Worm (Caenorhabditis elegans) whole organism, L3 larva: ENCODE results near the gene clec-196.
A peak's percentile ranks its signal among the peaks of the same experiment; 100 is the strongest.

Source experiments
- R02D3.7 ChIP-seq: fragments of 150-350 bp; optimal IDR thresholded peaks from 2 replicates; lab custom pipeline; 2014; ENCODE audit warnings: missing biosample characterization, missing genetic modification characterization
- ZK546.5 ChIP-seq: sonication (generic microtip); optimal IDR thresholded peaks from 2 replicates; lab custom pipeline; 2017; ENCODE audit warnings: missing biosample characterization, missing genetic modification characterization
- ama-1 ChIP-seq: fragments of 150-350 bp; optimal IDR thresholded peaks from 2 replicates; lab custom pipeline; 2018
- ceh-28 ChIP-seq: fragments of 150-350 bp; optimal IDR thresholded peaks from 2 replicates; lab custom pipeline; 2014; ENCODE audit warnings: missing biosample characterization, missing genetic modification reagents, missing genetic modification characterization
- ceh-82 ChIP-seq: fragments of 150-350 bp; optimal IDR thresholded peaks from 2 replicates; lab custom pipeline; 2014; ENCODE audit warnings: missing biosample characterization, missing genetic modification characterization
- daf-12 ChIP-seq: fragments of 150-350 bp; optimal IDR thresholded peaks from 2 replicates; lab custom pipeline; 2014; ENCODE audit warnings: missing biosample characterization, missing genetic modification reagents, missing genetic modification characterization
- egl-5 ChIP-seq: fragments of 150-350 bp; optimal IDR thresholded peaks from 2 replicates; lab custom pipeline; 2017; ENCODE audit warnings: missing biosample characterization, missing genetic modification reagents, missing genetic modification characterization, inconsistent platforms
- elt-2 ChIP-seq: sonication (generic microtip); optimal IDR thresholded peaks from 2 replicates; lab custom pipeline; 2016; ENCODE audit warnings: missing genetic modification reagents, mild to moderate bottlenecking, missing genetic modification characterization, missing compliant biosample characterization
- elt-3 ChIP-seq, 3 experiments: fragments of 150-350 bp in 1 of 3; sonication (generic microtip) in 2 of 3; optimal IDR thresholded peaks; 2 replicates in 2 of 3; 4 replicates in 1 of 3; lab custom pipeline; 2014 to 2017; ENCODE audit warnings: missing biosample characterization in 3 of 3, missing genetic modification characterization in 3 of 3
- fkh-10 ChIP-seq: sonication (generic microtip); optimal IDR thresholded peaks from 2 replicates; lab custom pipeline; 2017; ENCODE audit warnings: missing biosample characterization, missing genetic modification reagents, missing genetic modification characterization
- fkh-2 ChIP-seq: fragments of 150-350 bp; optimal IDR thresholded peaks from 2 replicates; lab custom pipeline; 2014; ENCODE audit warnings: missing biosample characterization, missing genetic modification reagents, missing genetic modification characterization
- hmg-11 ChIP-seq: sonication (generic microtip); optimal IDR thresholded peaks from 2 replicates; lab custom pipeline; 2016; ENCODE audit warnings: missing genetic modification characterization, missing compliant biosample characterization
- jun-1 ChIP-seq: fragments of 150-350 bp; optimal IDR thresholded peaks from 2 replicates; lab custom pipeline; 2014; ENCODE audit warnings: missing biosample characterization, missing genetic modification reagents, missing genetic modification characterization
- lin-15B ChIP-seq: fragments of 150-350 bp; optimal IDR thresholded peaks from 2 replicates; lab custom pipeline; 2014; ENCODE audit warnings: missing biosample characterization, missing genetic modification characterization
- lin-39 ChIP-seq: fragments of 150-350 bp; optimal IDR thresholded peaks from 2 replicates; lab custom pipeline; 2018; ENCODE audit warnings: missing biosample characterization, missing genetic modification reagents, missing genetic modification characterization
- mdl-1 ChIP-seq: fragments of 150-350 bp; optimal IDR thresholded peaks from 2 replicates; lab custom pipeline; 2014; ENCODE audit warnings: missing biosample characterization, missing genetic modification characterization
- nfya-1 ChIP-seq: sonication (generic microtip); optimal IDR thresholded peaks from 2 replicates; lab custom pipeline; 2017; ENCODE audit warnings: missing genetic modification characterization, mild to moderate bottlenecking, missing compliant biosample characterization, antibody characterized with exemption, moderate library complexity; ENCODE audit not compliant: insufficient read depth
- nhr-11 ChIP-seq: fragments of 150-350 bp; optimal IDR thresholded peaks from 2 replicates; lab custom pipeline; 2014; ENCODE audit warnings: missing biosample characterization, missing genetic modification characterization
- nhr-12 ChIP-seq: fragments of 150-350 bp; optimal IDR thresholded peaks from 2 replicates; lab custom pipeline; 2014; ENCODE audit warnings: missing biosample characterization, missing genetic modification characterization
- nhr-23 ChIP-seq: fragments of 150-350 bp; optimal IDR thresholded peaks from 2 replicates; lab custom pipeline; 2014; ENCODE audit warnings: missing biosample characterization, missing genetic modification reagents, missing genetic modification characterization
- nhr-237 ChIP-seq: fragments of 150-350 bp; optimal IDR thresholded peaks from 2 replicates; lab custom pipeline; 2014; ENCODE audit warnings: missing biosample characterization, missing genetic modification characterization
- nhr-25 ChIP-seq: sonication (generic microtip); optimal IDR thresholded peaks from 2 replicates; lab custom pipeline; 2017; ENCODE audit warnings: missing biosample characterization, missing genetic modification characterization
- nhr-28 ChIP-seq: fragments of 150-350 bp; optimal IDR thresholded peaks from 2 replicates; lab custom pipeline; 2014; ENCODE audit warnings: missing biosample characterization, missing genetic modification characterization
- nhr-43 ChIP-seq: sonication (generic microtip); optimal IDR thresholded peaks from 2 replicates; lab custom pipeline; 2016; ENCODE audit warnings: mild to moderate bottlenecking, missing genetic modification characterization, missing compliant biosample characterization; ENCODE audit not compliant: poor library complexity, severe bottlenecking
- nhr-67 ChIP-seq: fragments of 150-350 bp; optimal IDR thresholded peaks from 2 replicates; lab custom pipeline; 2014; ENCODE audit warnings: missing biosample characterization, missing genetic modification characterization
- nhr-77 ChIP-seq: fragments of 150-350 bp; optimal IDR thresholded peaks from 2 replicates; lab custom pipeline; 2014; ENCODE audit warnings: missing biosample characterization, missing genetic modification characterization
- pha-4 ChIP-seq: fragments of 150-350 bp; optimal IDR thresholded peaks from 2 replicates; lab custom pipeline; 2014; ENCODE audit warnings: missing biosample characterization, missing genetic modification reagents, missing genetic modification characterization
- pqm-1 ChIP-seq: fragments of 150-350 bp; optimal IDR thresholded peaks from 2 replicates; lab custom pipeline; 2017; ENCODE audit warnings: missing biosample characterization, missing genetic modification characterization, inconsistent platforms
- sea-2 ChIP-seq: fragments of 150-350 bp; sonication (generic microtip); optimal IDR thresholded peaks from 4 replicates; lab custom pipeline; 2014; ENCODE audit warnings: missing biosample characterization, missing genetic modification reagents, missing genetic modification characterization
- skn-1 ChIP-seq: fragments of 150-350 bp; optimal IDR thresholded peaks from 2 replicates; lab custom pipeline; 2014; ENCODE audit warnings: missing biosample characterization, missing genetic modification characterization
- snpc-4 ChIP-seq: fragments of 150-350 bp; optimal IDR thresholded peaks from 2 replicates; lab custom pipeline; 2014; ENCODE audit warnings: missing biosample characterization, missing genetic modification characterization
- unc-39 ChIP-seq: sonication (generic microtip); optimal IDR thresholded peaks from 4 replicates; lab custom pipeline; 2017; ENCODE audit warnings: missing biosample characterization, missing genetic modification characterization
- zag-1 ChIP-seq: fragments of 150-350 bp; optimal IDR thresholded peaks from 2 replicates; lab custom pipeline; 2014; ENCODE audit warnings: missing biosample characterization, missing genetic modification characterization
- ztf-4 ChIP-seq: fragments of 150-350 bp; optimal IDR thresholded peaks from 2 replicates; lab custom pipeline; 2014; ENCODE audit warnings: missing biosample characterization, missing genetic modification characterization

clec-196 gene

DNA sequence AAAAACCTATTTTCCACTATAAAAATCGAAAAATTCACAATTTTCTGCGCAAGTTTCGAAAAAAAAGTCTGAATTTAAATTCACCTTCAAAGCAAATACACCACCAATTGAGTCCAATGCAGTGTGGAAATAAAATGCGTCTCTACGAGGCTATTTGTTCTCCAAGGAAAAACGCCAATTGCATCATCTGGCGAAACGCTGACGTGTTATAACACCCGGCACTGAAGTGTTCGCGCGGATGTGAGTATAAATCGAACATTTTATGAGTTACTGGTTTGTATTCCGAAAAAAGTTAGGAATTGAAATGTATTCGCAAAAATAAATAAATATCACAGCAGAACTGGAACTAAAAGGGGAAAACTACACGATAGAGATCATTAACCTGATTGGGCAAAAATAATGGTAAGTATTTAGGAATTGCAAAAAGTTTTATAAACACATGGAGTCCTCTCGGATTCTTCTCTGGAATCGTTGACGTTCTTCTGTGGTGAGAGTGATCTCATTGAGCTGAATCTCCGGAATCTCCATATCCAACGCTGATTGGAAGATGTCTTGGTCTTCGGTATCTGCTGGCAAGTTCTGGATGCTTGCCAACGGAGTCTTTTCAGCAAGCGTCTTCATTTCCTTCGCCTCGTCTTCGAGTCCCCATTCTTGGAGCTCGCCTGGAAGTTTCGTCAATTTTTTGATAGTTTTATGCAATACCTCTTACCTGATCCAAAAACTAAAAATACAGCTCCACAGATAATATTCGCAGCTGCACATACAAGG, 11.3 kb downstream of the clec-196 start, which contains the start of gene zipt-7.1:
Gene zipt-7.1 (minus strand): TSS at position 232 of the 768 bp plus-strand sequence.
- TF ChIP-seq egl-5 (tag; lab: Kevin White, UChicago) (peak; percentile 13), elt-2 (tag; lab: Kevin White, UChicago) (peak; percentile 3), lin-15B (tag; lab: Kevin White, UChicago) (no peak)

- no peak for TF ChIP-seq R02D3.7 (tag; lab: Kevin White, UChicago)
- TF ChIP-seq pqm-1 (tag; lab: Kevin White, UChicago): no peak
- TF ChIP-seq fkh-2 (tag; lab: Kevin White, UChicago): no peak
- no peak for TF ChIP-seq unc-39 (tag; lab: Kevin White, UChicago)
- no peak for TF ChIP-seq ztf-4 (tag; lab: Kevin White, UChicago)
- TF ChIP-seq nhr-28 (tag; lab: Kevin White, UChicago): no peak
- no peak for TF ChIP-seq lin-39 (tag; lab: Kevin White, UChicago)
- TF ChIP-seq ZK546.5 (tag; lab: Kevin White, UChicago): no peak
- no peak for TF ChIP-seq nhr-12 (tag; lab: Kevin White, UChicago)
- TF ChIP-seq mdl-1 (tag; lab: Kevin White, UChicago): no peak
- TF ChIP-seq ama-1 (lab: Kevin White, UChicago): no peak
- no peak for TF ChIP-seq jun-1
- TF ChIP-seq fkh-10 (GFP tag; lab: Kevin White, UChicago): no peak
- no peak for TF ChIP-seq nhr-11 (tag; lab: Kevin White, UChicago)
- no peak for TF ChIP-seq nhr-25 (tag; lab: Kevin White, UChicago)
- no peak for TF ChIP-seq nhr-77 (tag; lab: Kevin White, UChicago)
- no peak for TF ChIP-seq egl-5 (tag; lab: Kevin White, UChicago)
These were observed 15.0 kb downstream of the clec-196 start, which contains the start of the genes T28F3.11 and slc-17.4 for ce11 chrIV:17291629-17292199. T28F3.11 (minus strand) TSS chrIV:17291679. slc-17.4 (minus strand) TSS chrIV:17291733.

- TF ChIP-seq nhr-25 (tag; lab: Kevin White, UChicago): no peak
- TF ChIP-seq pqm-1 (tag; lab: Kevin White, UChicago): peak; percentile 72
- TF ChIP-seq elt-2 (tag; lab: Kevin White, UChicago): peak; percentile 59
These were observed 15.6 kb downstream of the clec-196 start for ce11 chrIV:17292350-17292749.

DNA sequence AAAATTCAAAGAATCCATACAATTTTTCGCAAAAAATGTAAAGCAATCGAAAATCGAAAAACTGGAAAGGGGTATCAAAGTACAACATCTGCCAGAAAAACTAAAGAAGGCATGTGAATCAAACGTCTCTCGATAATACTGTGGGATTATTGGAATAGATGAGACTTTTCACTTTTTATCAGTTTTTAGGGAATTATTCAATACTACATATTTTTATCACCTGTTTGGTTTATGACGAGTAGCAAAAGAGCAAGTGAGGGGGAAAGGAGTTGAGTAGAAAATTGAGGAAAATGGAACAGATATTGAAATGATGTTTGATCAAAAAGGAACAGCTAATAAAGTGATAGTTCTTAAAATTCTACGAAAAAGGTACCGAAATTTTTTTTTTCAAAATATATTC, 16.3 kb downstream of the clec-196 start:
- TF ChIP-seq elt-2 (tag; lab: Kevin White, UChicago) (peak; percentile 59), pqm-1 (tag; lab: Kevin White, UChicago) (peak; percentile 55), R02D3.7 (tag; lab: Kevin White, UChicago) (no peak)

DNA sequence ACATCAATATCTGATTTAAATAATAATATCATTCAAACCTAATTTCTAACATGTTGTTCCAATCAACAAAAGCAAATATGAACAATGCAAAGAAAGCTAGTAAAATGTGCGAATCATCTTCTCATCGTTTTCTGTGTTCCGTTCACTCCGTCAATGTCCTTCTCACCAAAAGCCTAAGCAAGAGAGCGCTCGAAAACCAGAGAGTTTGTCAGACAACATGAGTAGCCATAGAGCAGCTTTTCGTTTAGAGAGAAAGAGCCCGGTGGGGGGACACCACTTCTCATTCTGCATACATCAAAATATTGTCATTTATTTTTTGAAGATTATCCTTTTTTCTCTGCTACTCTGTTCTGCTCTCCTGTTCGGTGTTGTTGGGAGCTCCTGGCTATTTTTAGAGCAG, 16.9 kb downstream of the clec-196 start:
- TF ChIP-seq egl-5 (tag; lab: Kevin White, UChicago) (peak; percentile 71), hmg-11 (tag; lab: Kevin White, UChicago) (peak; percentile 40), lin-39 (tag; lab: Kevin White, UChicago) (peak; percentile 72), nhr-67 (tag; lab: Kevin White, UChicago) (no peak), lin-15B (tag; lab: Kevin White, UChicago) (peak; percentile 32), nhr-43 (tag; lab: Kevin White, UChicago) (no peak), fkh-2 (tag; lab: Kevin White, UChicago) (no peak)

ce11 chrIV:17294489-17294888, 17.7 kb downstream of the clec-196 start, which contains the start of gene T28F3.5:
T28F3.5 (plus strand) TSS chrIV:17294789.
- TF ChIP-seq elt-3 (tag; optimal IDR thresholded peaks at IDR 0.05; lab: Kevin White, UChicago) (no peak), nhr-67 (tag; lab: Kevin White, UChicago) (no peak), lin-15B (tag; lab: Kevin White, UChicago) (no peak), nfya-1 (tag; lab: Kevin White, UChicago) (no peak), nhr-237 (tag; lab: Kevin White, UChicago) (no peak), nhr-25 (tag; lab: Kevin White, UChicago) (no peak), zag-1 (tag; lab: Kevin White, UChicago) (no peak), ceh-82 (tag; lab: Kevin White, UChicago) (no peak), pqm-1 (tag; lab: Kevin White, UChicago) (no peak), daf-12 (tag; lab: Kevin White, UChicago) (no peak), sea-2 (GFP tag; lab: Kevin White, UChicago) (no peak), pha-4 (tag; lab: Kevin White, UChicago) (no peak), nhr-23 (tag; lab: Kevin White, UChicago) (no peak), ztf-4 (tag; lab: Kevin White, UChicago) (no peak), skn-1 (no peak), snpc-4 (tag; lab: Kevin White, UChicago) (no peak), ceh-28 (tag; lab: Kevin White, UChicago) (no peak), elt-2 (tag; lab: Kevin White, UChicago) (no peak)
